Fruit fly (Drosophila melanogaster): Measurements from ENCODE around the gene CG17321.

DNA sequence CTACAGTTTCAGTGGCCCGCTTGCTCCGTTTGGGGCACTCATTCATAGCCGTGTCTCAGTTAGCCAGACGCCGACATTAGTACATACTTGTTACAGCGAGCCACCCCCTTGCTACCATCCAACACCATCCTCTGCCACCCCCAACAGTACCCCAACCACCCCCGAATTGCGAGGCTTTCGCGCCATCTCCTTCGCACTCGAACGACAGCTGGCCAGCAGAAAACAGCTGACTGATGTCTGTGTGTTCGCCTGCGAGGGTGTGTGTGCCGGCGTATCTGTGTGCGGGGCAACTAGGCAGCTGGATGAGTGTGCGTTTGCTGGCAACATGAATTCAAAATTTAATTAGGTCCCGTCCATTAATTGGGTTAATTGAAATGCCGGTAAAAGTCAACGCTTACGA is 37.8 kb downstream of the CG17321 start:
- TF ChIP-seq pan (optimal IDR thresholded peaks at IDR 0.05) (no peak), CG9705 (GFP tag; optimal IDR thresholded peaks at IDR 0.05) (no peak), h (GFP tag; optimal IDR thresholded peaks at IDR 0.05) (no peak), Hr78 (GFP tag; optimal IDR thresholded peaks at IDR 0.05) (no peak), sage (GFP tag; optimal IDR thresholded peaks at IDR 0.05) (no peak), Dfd (GFP tag; optimal IDR thresholded peaks at IDR 0.05) (no peak), woc (GFP tag; optimal IDR thresholded peaks at IDR 0.05) (no peak), Sp1 (GFP tag; optimal IDR thresholded peaks at IDR 0.05) (no peak)
